Worm (Caenorhabditis elegans) whole organism, mixed stage, embryonic: ENCODE data around the gene acr-10.

Experiments
- M03D4.4 ChIP-seq: sonication (generic microtip); optimal IDR thresholded peaks from 2 replicates; lab custom pipeline; 2017; ENCODE audit warnings: mild to moderate bottlenecking, missing genetic modification characterization, missing compliant biosample characterization
- bed-3 ChIP-seq: fragments of 200-800 bp; sonication (Bioruptor generic); optimal IDR thresholded peaks from 3 replicates; lab custom pipeline; 2018; ENCODE audit warnings: mild to moderate bottlenecking, missing genetic modification characterization, moderate library complexity, missing compliant biosample characterization
- blmp-1 ChIP-seq: fragments of 150-350 bp; optimal IDR thresholded peaks from 2 replicates; lab custom pipeline; 2014; ENCODE audit warnings: missing biosample characterization, missing genetic modification characterization
- ceh-39 ChIP-seq: fragments of 150-350 bp; optimal IDR thresholded peaks from 2 replicates; lab custom pipeline; 2014; ENCODE audit warnings: missing biosample characterization, missing genetic modification characterization
- ceh-43 ChIP-seq: fragments of 200-800 bp; sonication (Bioruptor generic); optimal IDR thresholded peaks from 2 replicates; lab custom pipeline; 2018; ENCODE audit warnings: mild to moderate bottlenecking, missing genetic modification characterization, moderate library complexity, missing compliant biosample characterization
- ceh-83 ChIP-seq: fragments of 200-800 bp; sonication (Bioruptor generic); optimal IDR thresholded peaks from 2 replicates; lab custom pipeline; 2018; ENCODE audit warnings: mild to moderate bottlenecking, missing genetic modification characterization, missing compliant biosample characterization
- ces-1 ChIP-seq: fragments of 150-350 bp; optimal IDR thresholded peaks from 2 replicates; lab custom pipeline; 2014; ENCODE audit warnings: missing biosample characterization, missing genetic modification reagents, missing genetic modification characterization
- cnd-1 ChIP-seq: fragments of 200-800 bp; sonication (Bioruptor generic); optimal IDR thresholded peaks from 2 replicates; lab custom pipeline; 2018; ENCODE audit warnings: mild to moderate bottlenecking, missing genetic modification characterization, missing compliant biosample characterization
- drap-1 ChIP-seq: fragments of 200-800 bp; sonication (Bioruptor generic); optimal IDR thresholded peaks from 3 replicates; lab custom pipeline; 2018; ENCODE audit warnings: mild to moderate bottlenecking, missing genetic modification characterization, missing compliant biosample characterization
- elt-1 ChIP-seq: sonication (generic microtip); optimal IDR thresholded peaks from 2 replicates; lab custom pipeline; 2017; ENCODE audit warnings: missing genetic modification characterization, mild to moderate bottlenecking, missing compliant biosample characterization, antibody characterized with exemption, moderate library complexity, borderline replicate concordance; ENCODE audit not compliant: insufficient read depth
- elt-3 ChIP-seq: fragments of 150-350 bp; optimal IDR thresholded peaks from 2 replicates; lab custom pipeline; 2014; ENCODE audit warnings: missing biosample characterization, missing genetic modification characterization
- flh-1 ChIP-seq: fragments of 200-800 bp; sonication (Bioruptor generic); optimal IDR thresholded peaks from 2 replicates; lab custom pipeline; 2018; ENCODE audit warnings: mild to moderate bottlenecking, missing genetic modification characterization, moderate library complexity, missing compliant biosample characterization
- ham-2 ChIP-seq: fragments of 200-800 bp; sonication (Bioruptor generic); optimal IDR thresholded peaks from 2 replicates; lab custom pipeline; 2018; ENCODE audit warnings: mild to moderate bottlenecking, missing genetic modification characterization, missing compliant biosample characterization
- hlh-1 ChIP-seq: fragments of 150-350 bp; optimal IDR thresholded peaks from 2 replicates; lab custom pipeline; 2014; ENCODE audit warnings: missing biosample characterization, missing genetic modification reagents, missing genetic modification characterization
- lin-13 ChIP-seq: fragments of 150-350 bp; optimal IDR thresholded peaks from 2 replicates; lab custom pipeline; 2014; ENCODE audit warnings: missing biosample characterization, missing genetic modification characterization
- lin-32 ChIP-seq: fragments of 200-800 bp; sonication (Bioruptor generic); optimal IDR thresholded peaks from 2 replicates; lab custom pipeline; 2018; ENCODE audit warnings: mild to moderate bottlenecking, missing genetic modification characterization, missing compliant biosample characterization
- lsy-2 ChIP-seq: fragments of 150-350 bp; optimal IDR thresholded peaks from 2 replicates; lab custom pipeline; 2014; ENCODE audit warnings: missing biosample characterization, missing genetic modification characterization
- mab-5 ChIP-seq: fragments of 150-350 bp; optimal IDR thresholded peaks from 2 replicates; lab custom pipeline; 2014; ENCODE audit warnings: missing biosample characterization, missing genetic modification characterization
- mep-1 ChIP-seq: fragments of 150-350 bp; optimal IDR thresholded peaks from 2 replicates; lab custom pipeline; 2017; ENCODE audit warnings: missing biosample characterization, missing genetic modification reagents, missing genetic modification characterization, inconsistent platforms
- mls-2 ChIP-seq: sonication (generic microtip); optimal IDR thresholded peaks from 2 replicates; lab custom pipeline; 2016; ENCODE audit warnings: mild to moderate bottlenecking, missing genetic modification characterization, moderate library complexity, missing compliant biosample characterization
- nhr-12 ChIP-seq: fragments of 150-350 bp; optimal IDR thresholded peaks from 2 replicates; lab custom pipeline; 2014; ENCODE audit warnings: missing biosample characterization, missing genetic modification characterization
- nhr-2 ChIP-seq: fragments of 150-350 bp; optimal IDR thresholded peaks from 2 replicates; lab custom pipeline; 2014; ENCODE audit warnings: missing biosample characterization, missing genetic modification characterization
- nhr-237 ChIP-seq: fragments of 150-350 bp; optimal IDR thresholded peaks from 2 replicates; lab custom pipeline; 2014; ENCODE audit warnings: missing biosample characterization, missing genetic modification characterization
- nhr-28 ChIP-seq: fragments of 150-350 bp; optimal IDR thresholded peaks from 2 replicates; lab custom pipeline; 2014; ENCODE audit warnings: missing biosample characterization, missing genetic modification characterization
- nhr-76 ChIP-seq: sonication (generic microtip); optimal IDR thresholded peaks from 2 replicates; lab custom pipeline; 2017; ENCODE audit warnings: missing biosample characterization, missing genetic modification characterization
- pha-4 ChIP-seq: fragments of 150-350 bp; optimal IDR thresholded peaks from 2 replicates; lab custom pipeline; 2018; ENCODE audit warnings: missing biosample characterization, missing genetic modification reagents, missing genetic modification characterization
- sem-2 ChIP-seq: fragments of 200-800 bp; sonication (Bioruptor generic); optimal IDR thresholded peaks from 2 replicates; lab custom pipeline; 2018; ENCODE audit warnings: mild to moderate bottlenecking, missing genetic modification characterization, missing compliant biosample characterization
- snpc-4 ChIP-seq: fragments of 150-350 bp; optimal IDR thresholded peaks from 2 replicates; lab custom pipeline; 2014; ENCODE audit warnings: missing biosample characterization, missing genetic modification characterization
- sptf-1 ChIP-seq: sonication (generic microtip); optimal IDR thresholded peaks from 2 replicates; lab custom pipeline; 2017; ENCODE audit warnings: mild to moderate bottlenecking, missing genetic modification characterization, moderate library complexity, missing compliant biosample characterization
- tbx-8 ChIP-seq: fragments of 200-800 bp; sonication (Bioruptor generic); optimal IDR thresholded peaks from 2 replicates; lab custom pipeline; 2018; ENCODE audit warnings: mild to moderate bottlenecking, missing genetic modification characterization, moderate library complexity, missing compliant biosample characterization
- unc-120 ChIP-seq: sonication (generic microtip); optimal IDR thresholded peaks from 2 replicates; lab custom pipeline; 2017; ENCODE audit warnings: missing genetic modification characterization, missing compliant biosample characterization; ENCODE audit not compliant: poor library complexity, severe bottlenecking
- unc-39 ChIP-seq: fragments of 150-350 bp; optimal IDR thresholded peaks from 2 replicates; lab custom pipeline; 2014; ENCODE audit warnings: missing biosample characterization, missing genetic modification characterization
- unc-62 ChIP-seq: fragments of 150-350 bp; optimal IDR thresholded peaks from 2 replicates; lab custom pipeline; 2014; ENCODE audit warnings: missing biosample characterization, missing genetic modification reagents, missing genetic modification characterization
- zip-8 ChIP-seq: fragments of 150-350 bp; optimal IDR thresholded peaks from 2 replicates; lab custom pipeline; 2014; ENCODE audit warnings: missing biosample characterization, missing genetic modification characterization
- ztf-11 ChIP-seq: fragments of 150-350 bp; optimal IDR thresholded peaks from 2 replicates; lab custom pipeline; 2014; ENCODE audit warnings: missing biosample characterization, missing genetic modification characterization

The acr-10 gene

ce11 chrX:4010383-4010782 is 11.7 kb upstream of the acr-10 start:
- peak; percentile 35 for TF ChIP-seq cnd-1
- no peak for TF ChIP-seq flh-1 (GFP tag; lab: Kevin White, UChicago)
- TF ChIP-seq blmp-1 (tag; lab: Kevin White, UChicago) = no peak
- TF ChIP-seq mab-5 = no peak
- TF ChIP-seq sem-2 (GFP tag; lab: Kevin White, UChicago) = no peak
- TF ChIP-seq lin-13 (tag; lab: Kevin White, UChicago) = no peak
- TF ChIP-seq ceh-83 (GFP tag; lab: Kevin White, UChicago) = no peak
- TF ChIP-seq ceh-39 = peak; percentile 27
- no peak for TF ChIP-seq snpc-4 (tag; lab: Kevin White, UChicago)
- TF ChIP-seq nhr-237 = no peak
- no peak for TF ChIP-seq drap-1 (GFP tag; lab: Kevin White, UChicago)
- TF ChIP-seq lsy-2 (tag; lab: Kevin White, UChicago) = no peak
- TF ChIP-seq ztf-11 (tag; lab: Kevin White, UChicago) = no peak
- TF ChIP-seq zip-8 (tag; lab: Kevin White, UChicago) = no peak
- peak; percentile 65 for TF ChIP-seq ces-1
- TF ChIP-seq pha-4 (tag; lab: Kevin White, UChicago) = no peak
- TF ChIP-seq ham-2 (GFP tag; lab: Kevin White, UChicago) = no peak
- TF ChIP-seq lin-32 (GFP tag; lab: Kevin White, UChicago) = peak; percentile 46
- no peak for TF ChIP-seq unc-62 (GFP tag; lab: Kevin White, UChicago)
- TF ChIP-seq bed-3 (GFP tag; lab: Kevin White, UChicago) = no peak
- no peak for TF ChIP-seq elt-3 (tag; lab: Kevin White, UChicago)
- TF ChIP-seq tbx-8 = no peak
- no peak for TF ChIP-seq mls-2 (tag; lab: Kevin White, UChicago)
- no peak for TF ChIP-seq mep-1 (tag; lab: Kevin White, UChicago)
- TF ChIP-seq sptf-1 = no peak
- peak; percentile 73 for TF ChIP-seq nhr-2
- no peak for TF ChIP-seq nhr-12 (tag; lab: Kevin White, UChicago)
- no peak for TF ChIP-seq unc-39 (tag; lab: Kevin White, UChicago)
- TF ChIP-seq elt-1 (tag; lab: Kevin White, UChicago) = no peak
- no peak for TF ChIP-seq nhr-28 (tag; lab: Kevin White, UChicago)
- TF ChIP-seq ceh-43 (GFP tag; lab: Kevin White, UChicago) = no peak
- TF ChIP-seq nhr-76 (tag; lab: Kevin White, UChicago) = no peak
- TF ChIP-seq unc-120 (tag; lab: Kevin White, UChicago) = no peak
- TF ChIP-seq M03D4.4 (tag; lab: Kevin White, UChicago) = no peak
- peak; percentile 54 for TF ChIP-seq hlh-1 (tag; lab: Kevin White, UChicago)

ce11 chrX:4011919-4012318 is 10.1 kb upstream of the acr-10 start, which contains the start of gene mop-25.1:
mop-25.1 (plus strand) TSS chrX:4012219.
- TF ChIP-seq unc-62 (GFP tag; lab: Kevin White, UChicago) (no peak), sem-2 (GFP tag; lab: Kevin White, UChicago) (no peak), pha-4 (tag; lab: Kevin White, UChicago) (no peak), ces-1 (no peak), elt-1 (tag; lab: Kevin White, UChicago) (no peak), mep-1 (tag; lab: Kevin White, UChicago) (no peak), lin-32 (GFP tag; lab: Kevin White, UChicago) (no peak), mls-2 (tag; lab: Kevin White, UChicago) (no peak), zip-8 (tag; lab: Kevin White, UChicago) (no peak)

ce11 chrX:4016113-4016512 is 6.0 kb upstream of the acr-10 start, which contains the start of gene hrg-1:
hrg-1 (minus strand) TSS chrX:4016221.
- TF ChIP-seq cnd-1 (no peak), elt-1 (tag; lab: Kevin White, UChicago) (no peak), unc-39 (tag; lab: Kevin White, UChicago) (no peak), M03D4.4 (tag; lab: Kevin White, UChicago) (no peak), ces-1 (no peak), ceh-39 (no peak), ham-2 (GFP tag; lab: Kevin White, UChicago) (no peak), drap-1 (GFP tag; lab: Kevin White, UChicago) (peak; percentile 13), mls-2 (tag; lab: Kevin White, UChicago) (no peak), nhr-76 (tag; lab: Kevin White, UChicago) (no peak), bed-3 (GFP tag; lab: Kevin White, UChicago) (no peak), nhr-28 (tag; lab: Kevin White, UChicago) (no peak), ztf-11 (tag; lab: Kevin White, UChicago) (no peak), pha-4 (tag; lab: Kevin White, UChicago) (peak; percentile 27), sptf-1 (no peak), ceh-43 (GFP tag; lab: Kevin White, UChicago) (no peak), nhr-2 (no peak), zip-8 (tag; lab: Kevin White, UChicago) (no peak), elt-3 (tag; lab: Kevin White, UChicago) (no peak), nhr-12 (tag; lab: Kevin White, UChicago) (no peak), hlh-1 (tag; lab: Kevin White, UChicago) (no peak), lsy-2 (tag; lab: Kevin White, UChicago) (no peak), blmp-1 (tag; lab: Kevin White, UChicago) (peak; percentile 2), lin-13 (tag; lab: Kevin White, UChicago) (no peak), mep-1 (tag; lab: Kevin White, UChicago) (no peak), nhr-237 (no peak), flh-1 (GFP tag; lab: Kevin White, UChicago) (no peak), tbx-8 (no peak), ceh-83 (GFP tag; lab: Kevin White, UChicago) (no peak), mab-5 (no peak), snpc-4 (tag; lab: Kevin White, UChicago) (no peak), unc-120 (tag; lab: Kevin White, UChicago) (peak; percentile 35), unc-62 (GFP tag; lab: Kevin White, UChicago) (no peak), sem-2 (GFP tag; lab: Kevin White, UChicago) (no peak), lin-32 (GFP tag; lab: Kevin White, UChicago) (no peak)
